Fruit fly (Drosophila melanogaster) whole organism, pupa: ENCODE data around the gene CG9029.

Experiments used
- CG13204 ChIP-seq: fragments of 200-800 bp; sonication (Bioruptor generic); optimal IDR thresholded peaks from 2 replicates; lab custom pipeline; 2018; ENCODE audit warnings: missing biosample characterization, mild to moderate bottlenecking, missing genetic modification characterization, moderate library complexity
- CG4496 ChIP-seq: fragments of 200-800 bp; sonication (Bioruptor generic); IDR thresholded peaks from 3 replicates; pipeline ENCODE4 v1.3.6; 2022; ENCODE audit warnings: missing biosample characterization, missing genetic modification characterization

DNA sequence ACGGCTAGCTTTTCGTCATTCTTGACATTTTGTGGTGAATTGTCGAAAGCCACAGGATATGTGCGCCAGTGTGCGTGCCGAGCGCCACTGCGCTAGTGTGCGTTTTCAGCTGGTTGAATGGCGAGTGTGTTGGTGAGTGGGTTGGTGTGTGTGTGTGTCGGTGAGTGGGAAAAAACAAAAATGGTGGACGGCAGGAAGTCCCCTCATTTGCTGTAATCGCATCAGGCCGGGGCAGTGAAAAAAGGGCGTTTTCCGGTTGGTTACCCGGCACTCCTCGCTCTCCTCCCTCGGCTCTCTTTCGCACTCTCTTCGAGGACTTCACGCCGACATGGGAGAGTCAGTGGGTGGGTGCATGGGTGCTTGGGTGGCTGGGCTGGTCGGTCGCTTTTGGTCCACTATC lies 39.4 kb downstream of the CG9029 start:
- TF ChIP-seq CG4496 (no peak), CG13204 (GFP tag; lab: Kevin White, UChicago) (no peak)
